Worm (Caenorhabditis elegans) whole organism, L1 larva: ENCODE results near the gene W10G11.19.

Experiments used
- ces-1 ChIP-seq: fragments of 150-350 bp; optimal IDR thresholded peaks from 2 replicates; lab custom pipeline; 2014; ENCODE audit warnings: missing biosample characterization, missing genetic modification reagents, missing genetic modification characterization
- efl-3 ChIP-seq: fragments of 200-800 bp; sonication (Bioruptor generic); optimal IDR thresholded peaks from 2 replicates; lab custom pipeline; 2018; ENCODE audit warnings: mild to moderate bottlenecking, missing genetic modification characterization, missing compliant biosample characterization

DNA sequence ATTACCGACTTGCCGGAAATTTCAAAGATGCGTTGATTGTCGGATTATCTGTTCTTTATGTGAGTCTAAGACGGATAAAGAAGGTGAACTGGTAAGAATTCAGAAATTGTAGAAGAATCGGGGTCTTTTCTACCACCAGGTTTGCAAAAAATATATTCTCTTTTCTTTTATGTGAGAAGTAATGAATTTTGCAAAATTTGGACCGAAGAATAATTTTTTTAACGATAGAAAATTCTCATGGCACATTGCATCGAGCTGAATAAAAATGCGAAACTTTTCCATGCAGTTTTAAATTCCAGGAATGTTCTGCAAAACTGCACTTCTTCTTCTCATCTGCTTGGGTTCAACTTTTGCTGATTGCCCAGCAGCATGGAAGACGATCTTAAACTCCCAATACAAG, 22.8 kb downstream of the W10G11.19 start, which contains the start of gene clec-130:
- TF ChIP-seq ces-1 (no peak), efl-3 (GFP tag; lab: Kevin White, UChicago) (no peak)
